Worm (Caenorhabditis elegans) whole organism, young adult: Measurements from ENCODE around the gene tsp-1.

Source experiments
- F33H1.4 ChIP-seq: fragments of 200-800 bp; sonication (Bioruptor generic); IDR thresholded peaks from 2 replicates; pipeline ENCODE4 v1.3.6; 2022; ENCODE audit warnings: missing genetic modification reagents, missing genetic modification characterization, missing compliant biosample characterization
- F39B2.1 ChIP-seq: fragments of 200-800 bp; sonication (Bioruptor generic); IDR thresholded peaks from 2 replicates; pipeline ENCODE4 v1.3.6; 2022; ENCODE audit warnings: missing genetic modification reagents, missing genetic modification characterization, missing compliant biosample characterization
- F57A8.1 ChIP-seq: fragments of 200-800 bp; sonication (Bioruptor generic); optimal IDR thresholded peaks from 2 replicates; lab custom pipeline; 2018; ENCODE audit warnings: mild to moderate bottlenecking, missing genetic modification characterization, moderate library complexity, missing compliant biosample characterization
- F57C9.4 ChIP-seq: sonication (generic microtip); optimal IDR thresholded peaks from 2 replicates; lab custom pipeline; 2017; ENCODE audit warnings: mild to moderate bottlenecking, missing genetic modification characterization, missing compliant biosample characterization
- K11D2.4 ChIP-seq: fragments of 200-800 bp; sonication (Bioruptor generic); IDR thresholded peaks from 2 replicates; pipeline ENCODE4 v1.3.6; 2022; ENCODE audit warnings: missing genetic modification reagents, missing genetic modification characterization, missing compliant biosample characterization
- K12H6.12 ChIP-seq: fragments of 200-800 bp; sonication (Bioruptor generic); optimal IDR thresholded peaks from 2 replicates; lab custom pipeline; 2018; ENCODE audit warnings: mild to moderate bottlenecking, missing genetic modification characterization, missing compliant biosample characterization
- Y56A3A.18 ChIP-seq: fragments of 200-800 bp; sonication (Bioruptor generic); IDR thresholded peaks from 2 replicates; pipeline ENCODE4 v1.3.6; 2022; ENCODE audit warnings: missing genetic modification reagents, missing genetic modification characterization, missing compliant biosample characterization
- Y67H2A.10 ChIP-seq: fragments of 200-800 bp; sonication (Bioruptor generic); conservative IDR thresholded peaks from 2 replicates; pipeline ENCODE4 v1.3.6; 2022; ENCODE audit warnings: missing genetic modification reagents, missing genetic modification characterization, missing compliant biosample characterization
- ZK185.1 ChIP-seq: sonication (generic microtip); optimal IDR thresholded peaks from 2 replicates; lab custom pipeline; 2016; ENCODE audit warnings: mild to moderate bottlenecking, missing genetic modification characterization, missing compliant biosample characterization; ENCODE audit not compliant: poor library complexity, severe bottlenecking
- ama-1 ChIP-seq, 3 experiments: fragments of 150-350 bp in 1 of 3; sonication (generic microtip) in 2 of 3; optimal IDR thresholded peaks; 2 replicates each; lab custom pipeline; 2014 to 2018; ENCODE audit warnings: missing biosample characterization in 2 of 3, missing genetic modification characterization in 2 of 3, missing genetic modification reagents in 2 of 3
- aptf-2 ChIP-seq: fragments of 200-800 bp; sonication (Bioruptor generic); conservative IDR thresholded peaks from 2 replicates; pipeline ENCODE4 v1.3.6; 2022; ENCODE audit warnings: missing genetic modification reagents, missing genetic modification characterization, missing compliant biosample characterization
- attf-5 ChIP-seq: fragments of 200-800 bp; sonication (Bioruptor generic); optimal IDR thresholded peaks from 2 replicates; lab custom pipeline; 2018; ENCODE audit warnings: mild to moderate bottlenecking, missing genetic modification characterization, missing compliant biosample characterization
- cebp-1 ChIP-seq, 2 experiments: fragments of 200-800 bp in 1 of 2; sonication (Bioruptor generic) in 1 of 2; sonication (generic microtip) in 1 of 2; IDR thresholded peaks in 1 of 2; optimal IDR thresholded peaks in 1 of 2; 2 replicates each; pipeline versions ENCODE4 v1.3.6 to Lab custom; 2017 to 2022; ENCODE audit warnings: missing compliant biosample characterization in 2 of 2, missing genetic modification characterization in 2 of 2, mild to moderate bottlenecking in 1 of 2, missing genetic modification reagents in 1 of 2, moderate library complexity in 1 of 2
- ceh-100 ChIP-seq: fragments of 200-800 bp; sonication (Bioruptor generic); IDR thresholded peaks from 2 replicates; pipeline ENCODE4 v1.3.6; 2022; ENCODE audit warnings: missing genetic modification reagents, missing genetic modification characterization, missing compliant biosample characterization
- ceh-58 ChIP-seq: fragments of 200-800 bp; sonication (Bioruptor generic); IDR thresholded peaks from 2 replicates; pipeline ENCODE4 v1.3.6; 2022; ENCODE audit warnings: missing genetic modification characterization, missing compliant biosample characterization
- ceh-79 ChIP-seq: sonication (generic microtip); optimal IDR thresholded peaks from 2 replicates; lab custom pipeline; 2017; ENCODE audit warnings: mild to moderate bottlenecking, missing genetic modification characterization, missing compliant biosample characterization
- ceh-91 ChIP-seq: fragments of 200-800 bp; sonication (Bioruptor generic); IDR thresholded peaks from 2 replicates; pipeline ENCODE4 v1.3.6; 2022; ENCODE audit warnings: missing genetic modification reagents, missing genetic modification characterization, missing compliant biosample characterization
- die-1 ChIP-seq: sonication (generic microtip); optimal IDR thresholded peaks from 2 replicates; lab custom pipeline; 2016; ENCODE audit warnings: missing genotype, mild to moderate bottlenecking, missing genetic modification characterization, missing compliant biosample characterization
- dox-1 ChIP-seq: fragments of 200-800 bp; sonication (Bioruptor generic); IDR thresholded peaks from 2 replicates; pipeline ENCODE4 v1.3.6; 2022; ENCODE audit warnings: missing genetic modification reagents, missing genetic modification characterization, missing compliant biosample characterization
- dpl-1 ChIP-seq: fragments of 150-350 bp; optimal IDR thresholded peaks from 2 replicates; lab custom pipeline; 2014; ENCODE audit warnings: missing biosample characterization, missing genetic modification reagents, missing genetic modification characterization
- egl-18 ChIP-seq: fragments of 200-800 bp; sonication (Bioruptor generic); IDR thresholded peaks from 2 replicates; pipeline ENCODE4 v1.3.6; 2022; ENCODE audit warnings: missing genetic modification reagents, missing genetic modification characterization, missing compliant biosample characterization
- ets-4 ChIP-seq: fragments of 200-800 bp; sonication (Bioruptor generic); optimal IDR thresholded peaks from 2 replicates; lab custom pipeline; 2018; ENCODE audit warnings: mild to moderate bottlenecking, missing genetic modification characterization, missing compliant biosample characterization
- gei-17 ChIP-seq: fragments of 200-800 bp; sonication (Bioruptor generic); optimal IDR thresholded peaks from 2 replicates; lab custom pipeline; 2018; ENCODE audit warnings: mild to moderate bottlenecking, missing genetic modification characterization, missing compliant biosample characterization
- hlh-26 ChIP-seq: fragments of 200-800 bp; sonication (Bioruptor generic); conservative IDR thresholded peaks from 2 replicates; pipeline ENCODE4 v1.3.6; 2022; ENCODE audit warnings: missing genetic modification reagents, missing genetic modification characterization, missing compliant biosample characterization
- hmg-1.2 ChIP-seq: fragments of 200-800 bp; sonication (Bioruptor generic); IDR thresholded peaks from 2 replicates; pipeline ENCODE4 v1.3.6; 2022; ENCODE audit warnings: missing genetic modification reagents, missing genetic modification characterization, missing compliant biosample characterization
- let-526 ChIP-seq: fragments of 200-800 bp; sonication (Bioruptor generic); IDR thresholded peaks from 2 replicates; pipeline ENCODE4 v1.3.6; 2022; ENCODE audit warnings: missing genetic modification reagents, missing genetic modification characterization, missing compliant biosample characterization
- let-607 ChIP-seq, 2 experiments: fragments of 200-800 bp in 1 of 2; sonication (Bioruptor generic) in 1 of 2; sonication (generic microtip) in 1 of 2; optimal IDR thresholded peaks; 2 replicates each; lab custom pipeline; 2016 to 2018; ENCODE audit warnings: mild to moderate bottlenecking in 2 of 2, missing compliant biosample characterization in 2 of 2, missing genetic modification characterization in 2 of 2, moderate library complexity in 2 of 2, missing genotype in 1 of 2
- lin-26 ChIP-seq: fragments of 200-800 bp; sonication (Bioruptor generic); IDR thresholded peaks from 2 replicates; pipeline ENCODE4 v1.3.6; 2022; ENCODE audit warnings: missing genetic modification reagents, missing genetic modification characterization, missing compliant biosample characterization
- lin-35 ChIP-seq, 3 experiments: fragments of 150-350 bp in 2 of 3; sonication (generic microtip) in 1 of 3; optimal IDR thresholded peaks; 2 replicates each; lab custom pipeline; 2014 to 2018; ENCODE audit warnings: missing biosample characterization in 3 of 3, missing genetic modification characterization in 3 of 3, missing genetic modification reagents in 3 of 3
- mel-28 ChIP-seq: sonication (generic microtip); optimal IDR thresholded peaks from 2 replicates; lab custom pipeline; 2016; ENCODE audit warnings: borderline replicate concordance, mild to moderate bottlenecking, missing genetic modification characterization, missing compliant biosample characterization
- nfyb-1 ChIP-seq: fragments of 200-800 bp; sonication (Bioruptor generic); IDR thresholded peaks from 2 replicates; pipeline ENCODE4 v1.3.6; 2022; ENCODE audit warnings: missing genetic modification reagents, missing genetic modification characterization, missing compliant biosample characterization
- nhr-120 ChIP-seq: fragments of 200-800 bp; sonication (Bioruptor generic); IDR thresholded peaks from 2 replicates; pipeline ENCODE4 v1.3.6; 2022; ENCODE audit warnings: missing genetic modification characterization, missing compliant biosample characterization
- nhr-90 ChIP-seq: sonication (generic microtip); optimal IDR thresholded peaks from 2 replicates; lab custom pipeline; 2016; ENCODE audit warnings: missing genotype, mild to moderate bottlenecking, missing genetic modification characterization, missing compliant biosample characterization
- pbrm-1 ChIP-seq: fragments of 200-800 bp; sonication (Bioruptor generic); IDR thresholded peaks from 2 replicates; pipeline ENCODE4 v1.3.6; 2022; ENCODE audit warnings: missing genetic modification reagents, missing genetic modification characterization, missing compliant biosample characterization
- pha-4 ChIP-seq: fragments of 150-350 bp; sonication (generic microtip); optimal IDR thresholded peaks from 2 replicates; lab custom pipeline; 2014; ENCODE audit warnings: missing biosample characterization, missing genetic modification reagents, missing genetic modification characterization
- rec-8 ChIP-seq, 2 experiments: sonication (generic microtip); optimal IDR thresholded peaks; 2 replicates each; lab custom pipeline; 2016; ENCODE audit warnings: mild to moderate bottlenecking in 2 of 2, missing genetic modification characterization in 2 of 2, missing genetic modification reagents in 2 of 2, missing genotype in 2 of 2, missing biosample characterization in 1 of 2, missing compliant biosample characterization in 1 of 2, moderate library complexity in 1 of 2
- sdz-38 ChIP-seq: sonication (generic microtip); optimal IDR thresholded peaks from 2 replicates; lab custom pipeline; 2016; ENCODE audit warnings: missing genotype, missing genetic modification characterization, missing compliant biosample characterization
- tbx-9 ChIP-seq: sonication (generic microtip); optimal IDR thresholded peaks from 2 replicates; lab custom pipeline; 2016; ENCODE audit warnings: borderline replicate concordance, missing genetic modification characterization, inconsistent platforms, missing compliant biosample characterization
- ztf-6 ChIP-seq: fragments of 200-800 bp; sonication (Bioruptor generic); IDR thresholded peaks from 2 replicates; pipeline ENCODE4 v1.3.6; 2022; ENCODE audit warnings: missing genetic modification reagents, missing genetic modification characterization, missing compliant biosample characterization

tsp-1 gene

ce11 chrIII:8235358-8235757 is 3.9 kb downstream of the tsp-1 start, which contains the start of gene C02F5.14:
TSS of gene C02F5.14 (minus strand) at chrIII:8235514.
- TF ChIP-seq dpl-1 (GFP tag; lab: Kevin White, UChicago) (no peak), rec-8 (tag; optimal IDR thresholded peaks at IDR 0.05; lab: Kevin White, UChicago) (no peak), attf-5 (GFP tag; lab: Kevin White, UChicago) (no peak), die-1 (no peak), egl-18 (GFP tag; lab: Robert Waterston, UW) (no peak), ama-1 (optimal IDR thresholded peaks at IDR 0.05; lab: Kevin White, UChicago) (no peak), ama-1 (GFP tag; optimal IDR thresholded peaks at IDR 0.05; lab: Kevin White, UChicago) (no peak), ztf-6 (GFP tag; lab: Robert Waterston, UW) (no peak), ceh-79 (tag; lab: Kevin White, UChicago) (no peak), ceh-91 (no peak), let-526 (GFP tag; lab: Robert Waterston, UW) (no peak), ZK185.1 (tag; lab: Kevin White, UChicago) (no peak), F39B2.1 (no peak), mel-28 (tag; lab: Kevin White, UChicago) (no peak), aptf-2 (GFP tag; lab: Robert Waterston, UW) (no peak), ets-4 (GFP tag; lab: Kevin White, UChicago) (no peak), nfyb-1 (GFP tag; lab: Robert Waterston, UW) (no peak), F57A8.1 (no peak), K12H6.12 (tag; lab: Kevin White, UChicago) (no peak), lin-35 (GFP tag; optimal IDR thresholded peaks at IDR 0.05; lab: Kevin White, UChicago) (no peak)

- TF ChIP-seq hlh-26 = no peak
- peak; percentile 56 for TF ChIP-seq ama-1 (optimal IDR thresholded peaks at IDR 0.05; lab: Kevin White, UChicago)
- no peak for TF ChIP-seq ama-1 (GFP tag; optimal IDR thresholded peaks at IDR 0.05; lab: Kevin White, UChicago)
- peak; percentile 48; the same call in 1 of the 2 replicates for TF ChIP-seq cebp-1 (GFP tag; IDR thresholded peaks at IDR 0.05; lab: Robert Waterston, UW)
- peak; percentile 50 for TF ChIP-seq cebp-1 (tag; optimal IDR thresholded peaks at IDR 0.05; lab: Kevin White, UChicago)
- TF ChIP-seq nfyb-1 (GFP tag; lab: Robert Waterston, UW) = 0 out of 2 replicates have a peak, but pooled peaks have one; percentile 47
Measured at ce11 chrIII:8232634-8233033, 6.6 kb downstream of the tsp-1 start, which contains the start of gene henn-1. TSS of gene henn-1 (plus strand) at chrIII:8232651.

ce11 chrIII:8229480-8229879 is 9.7 kb downstream of the tsp-1 start:
- TF ChIP-seq F39B2.1 = no peak
- no peak for TF ChIP-seq let-607 (tag; optimal IDR thresholded peaks at IDR 0.05; lab: Kevin White, UChicago)
- TF ChIP-seq nfyb-1 (GFP tag; lab: Robert Waterston, UW) = no peak
- 0 out of 2 replicates have a peak, but pooled peaks have one; percentile 65 for TF ChIP-seq ceh-58
- TF ChIP-seq, all 124 proteins: peak for 1

ce11 chrIII:8228916-8229315 is 10.3 kb downstream of the tsp-1 start:
- TF ChIP-seq pbrm-1 (0 out of 2 replicates have a peak, but pooled peaks have one; percentile 8), sdz-38 (tag; lab: Kevin White, UChicago) (no peak), F57C9.4 (tag; lab: Kevin White, UChicago) (no peak)

ce11 chrIII:8227511-8227910 is 11.7 kb downstream of the tsp-1 start, which contains the start of gene fbxl-1:
TSS of gene fbxl-1 (plus strand) at chrIII:8227830.
- peak; percentile 32 for TF ChIP-seq pha-4 (tag; lab: Kevin White, UChicago)
- TF ChIP-seq Y67H2A.10 (GFP tag; lab: Robert Waterston, UW) = peak; percentile 44; the same call in 1 of the 2 replicates
- peak; percentile 47 for TF ChIP-seq nhr-90 (tag; lab: Kevin White, UChicago)
- no peak for TF ChIP-seq Y56A3A.18 (GFP tag; lab: Robert Waterston, UW)
- TF ChIP-seq gei-17 (GFP tag; lab: Kevin White, UChicago) = peak; percentile 37
- no peak for TF ChIP-seq nhr-120 (GFP tag; lab: Robert Waterston, UW)
- peak; percentile 77; the same call in 1 of the 2 replicates for TF ChIP-seq K11D2.4 (GFP tag; lab: Robert Waterston, UW)
- peak; percentile 16; the same call in 1 of the 2 replicates for TF ChIP-seq F33H1.4
- TF ChIP-seq lin-26 (GFP tag; lab: Robert Waterston, UW) = peak; percentile 68; the same call in 1 of the 2 replicates
- TF ChIP-seq nfyb-1 (GFP tag; lab: Robert Waterston, UW) = peak; percentile 79; the same call in 1 of the 2 replicates
- TF ChIP-seq hmg-1.2 = peak; percentile 79; the same call in 1 of the 2 replicates
- TF ChIP-seq ceh-100 (GFP tag; lab: Robert Waterston, UW) = peak; percentile 42
- TF ChIP-seq tbx-9 (tag; lab: Kevin White, UChicago) = no peak
- peak; percentile 83 for TF ChIP-seq dox-1 (GFP tag; lab: Robert Waterston, UW)
- peak; percentile 57; the same call in 1 of the 2 replicates for TF ChIP-seq cebp-1 (GFP tag; IDR thresholded peaks at IDR 0.05; lab: Robert Waterston, UW)
- peak; percentile 92 for TF ChIP-seq cebp-1 (tag; optimal IDR thresholded peaks at IDR 0.05; lab: Kevin White, UChicago)
- no peak for TF ChIP-seq F57C9.4 (tag; lab: Kevin White, UChicago)
